Fruit fly (Drosophila melanogaster): Measurements from ENCODE around the gene Klp98A.

dm6 chr3R:27533225-27533624, 25.7 kb downstream of the Klp98A start:
- no peak for TF ChIP-seq NK7.1 (GFP tag; optimal IDR thresholded peaks at IDR 0.05)
- no peak for TF ChIP-seq CG31224 (GFP tag; IDR thresholded peaks at IDR 0.05)
- no peak for TF ChIP-seq hb (GFP tag; IDR thresholded peaks at IDR 0.05; ENCODE audit: partially characterized antibody)
- TF ChIP-seq MESR4 (GFP tag; optimal IDR thresholded peaks at IDR 0.05): no peak
- TF ChIP-seq Deaf1 (tag; optimal IDR thresholded peaks at IDR 0.05): no peak
- TF ChIP-seq CG30020 (tag; optimal IDR thresholded peaks at IDR 0.05): no peak
- no peak for TF ChIP-seq CG14860 (GFP tag; IDR thresholded peaks at IDR 0.05; ENCODE audit: partially characterized antibody)
- no peak for TF ChIP-seq Sox100B (GFP tag; optimal IDR thresholded peaks at IDR 0.05)
- TF ChIP-seq prd (optimal IDR thresholded peaks at IDR 0.05): no peak
- TF ChIP-seq prd (GFP tag; IDR thresholded peaks at IDR 0.05): no peak
- TF ChIP-seq vvl (GFP tag; IDR thresholded peaks at IDR 0.05): no peak
